Worm (Caenorhabditis elegans): ENCODE data around the gene ins-34.
A peak's percentile ranks its signal among the peaks of the same experiment; 100 is the strongest.

ins-34 gene

DNA sequence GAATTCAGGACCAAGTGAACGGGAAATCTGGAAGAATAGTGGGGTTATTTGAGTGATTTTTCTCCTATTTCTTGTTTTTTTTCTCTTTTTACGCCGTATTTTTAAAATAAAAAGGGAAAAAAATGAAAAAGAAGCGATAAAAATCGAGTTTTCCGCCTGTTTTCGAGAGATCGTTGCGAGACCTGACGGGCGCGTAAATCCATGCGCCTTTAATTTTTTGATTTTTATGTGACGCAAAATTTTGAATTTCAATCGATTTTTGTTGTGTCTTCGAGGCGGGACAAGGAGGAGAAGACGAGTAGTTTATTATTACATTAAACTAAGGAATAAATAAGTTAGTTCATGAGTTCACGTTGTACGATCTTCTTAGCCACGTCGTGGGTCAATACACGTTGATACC lies 7.2 kb downstream of the ins-34 start:
- TF ChIP-seq F49E8.2 (tag; optimal IDR thresholded peaks at IDR 0.05; ENCODE audit: borderline replicate concordance) (peak; percentile 49), dve-1 (tag; optimal IDR thresholded peaks at IDR 0.05; ENCODE audit: insufficient read depth) (no peak), aha-1 (tag) (no peak), snpc-1.2 (GFP tag; IDR thresholded peaks at IDR 0.05) (peak; percentile 26; the same call in 1 of the 2 replicates), nhr-41 (GFP tag; IDR thresholded peaks at IDR 0.05) (no peak), skn-1 (tag; optimal IDR thresholded peaks at IDR 0.05) (no peak), ztf-7 (tag; optimal IDR thresholded peaks at IDR 0.05) (no peak), rbr-2 (tag; optimal IDR thresholded peaks at IDR 0.05) (no peak), gei-8 (GFP tag; optimal IDR thresholded peaks at IDR 0.05) (no peak), Y48G9A.11 (GFP tag; IDR thresholded peaks at IDR 0.05) (0 out of 2 replicates have a peak, but pooled peaks have one; percentile 43), lin-38 (GFP tag; IDR thresholded peaks at IDR 0.05) (peak; percentile 37), dpl-1 (GFP tag; optimal IDR thresholded peaks at IDR 0.05) (no peak), lin-13 (GFP tag; optimal IDR thresholded peaks at IDR 0.05) (peak; percentile 4), ceh-82 (tag; optimal IDR thresholded peaks at IDR 0.05) (no peak)

DNA sequence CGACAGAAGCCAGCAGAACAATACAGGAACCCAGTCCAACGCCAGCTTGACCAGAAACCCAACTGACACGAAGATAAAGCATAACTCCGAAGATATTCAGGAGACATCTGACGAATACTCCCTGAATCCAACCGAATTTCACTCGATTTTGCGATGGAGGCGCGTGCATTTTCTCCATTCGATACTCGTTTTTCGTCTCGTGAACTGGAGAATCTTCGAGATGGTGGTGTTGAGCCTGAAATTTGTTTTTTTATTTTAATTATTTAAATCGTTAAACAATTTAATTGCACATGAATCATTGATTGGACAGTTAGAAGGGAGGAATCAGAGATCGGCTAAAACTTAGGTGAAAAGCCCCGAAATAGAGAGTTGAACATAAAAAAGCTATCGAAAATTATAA lies 8.0 kb downstream of the ins-34 start:
- peak; percentile 79; the same call in 1 of the 2 replicates for TF ChIP-seq snpc-1.2 (GFP tag; IDR thresholded peaks at IDR 0.05)
- TF ChIP-seq nhr-41 (GFP tag; IDR thresholded peaks at IDR 0.05) = no peak

DNA sequence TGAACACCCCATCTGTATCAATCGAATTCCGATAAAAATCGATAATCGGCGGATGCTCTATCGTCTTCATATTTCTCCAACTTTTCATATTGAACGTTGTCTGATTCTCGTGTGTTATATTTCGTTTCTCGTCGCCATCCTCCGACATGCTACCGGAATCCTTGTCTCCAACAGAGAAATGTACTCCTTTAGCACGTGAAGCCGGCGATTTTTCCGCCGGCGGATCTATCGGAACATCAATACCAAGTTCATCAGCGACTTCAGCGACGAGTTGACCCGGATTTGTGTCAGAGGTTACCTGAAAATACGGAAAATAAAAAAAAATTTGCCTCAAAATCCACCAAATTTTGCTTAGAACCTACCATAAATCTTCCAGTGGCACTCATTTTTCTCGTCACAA lies 8.7 kb downstream of the ins-34 start:
- TF ChIP-seq spr-1 (tag; optimal IDR thresholded peaks at IDR 0.05) (no peak), snpc-1.2 (GFP tag; IDR thresholded peaks at IDR 0.05) (peak; percentile 62; the same call in 1 of the 2 replicates), Y48G9A.11 (GFP tag; IDR thresholded peaks at IDR 0.05) (no peak), hmg-1.1 (GFP tag; IDR thresholded peaks at IDR 0.05) (no peak)

DNA sequence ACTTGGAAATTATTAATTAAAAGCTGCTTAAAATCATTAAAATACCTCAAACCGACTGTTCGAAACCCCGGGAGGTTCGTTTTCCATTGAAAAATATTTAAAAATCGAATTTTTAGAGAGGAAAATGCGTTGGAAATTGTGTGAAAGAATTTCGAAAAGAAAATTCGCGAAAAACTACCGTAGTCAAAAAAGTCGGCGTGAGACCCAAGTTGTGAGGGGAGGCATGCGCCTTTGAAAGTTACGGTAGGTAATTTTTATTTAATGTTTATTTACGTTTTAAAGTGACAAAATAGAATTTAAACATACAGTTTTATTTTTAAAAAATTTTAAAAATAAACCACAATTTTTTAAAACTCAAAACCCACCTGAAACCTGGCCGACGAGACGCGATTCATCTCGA lies 9.2 kb downstream of the ins-34 start:
- TF ChIP-seq hlh-11 (tag; optimal IDR thresholded peaks at IDR 0.05) = no peak
- TF ChIP-seq lsy-2 (tag; optimal IDR thresholded peaks at IDR 0.05) = peak in 1 of 2 experiments; percentile 57
- no peak for TF ChIP-seq ZK337.2 (GFP tag; IDR thresholded peaks at IDR 0.05)
- TF ChIP-seq lin-38 (GFP tag; IDR thresholded peaks at IDR 0.05) = peak; percentile 27; the same call in 1 of the 2 replicates
- TF ChIP-seq F49E8.2 (tag; optimal IDR thresholded peaks at IDR 0.05; ENCODE audit: borderline replicate concordance) = peak; percentile 51
- TF ChIP-seq snpc-1.2 (GFP tag; IDR thresholded peaks at IDR 0.05) = peak; percentile 96

DNA sequence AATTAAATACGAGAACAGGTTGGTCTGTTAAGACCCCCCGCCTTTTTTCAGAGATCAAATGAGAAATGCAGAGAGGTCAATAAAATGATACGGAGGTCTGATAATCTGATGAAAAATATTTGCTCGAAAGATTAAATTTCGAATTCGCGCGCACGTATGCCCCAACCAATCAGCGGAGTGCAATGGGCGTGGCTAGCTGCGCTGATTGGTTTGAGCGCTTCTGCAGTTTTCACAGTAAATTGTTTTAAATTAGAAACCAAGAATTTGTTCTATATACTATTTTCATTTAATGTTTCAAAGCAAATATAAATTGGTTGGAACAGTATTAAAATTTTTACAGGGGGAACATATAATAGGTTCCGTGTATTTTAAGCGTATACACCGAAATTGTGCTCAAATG lies 13.0 kb downstream of the ins-34 start:
- TF ChIP-seq nhr-48 (tag; optimal IDR thresholded peaks at IDR 0.05) (no peak), snpc-1.2 (GFP tag; IDR thresholded peaks at IDR 0.05) (no peak), F26F4.8 (GFP tag; conservative IDR thresholded peaks at IDR 0.05) (no peak), egl-43 (GFP tag; IDR thresholded peaks at IDR 0.05) (no peak), lim-7 (GFP tag; IDR thresholded peaks at IDR 0.05) (no peak), lin-15B (tag; optimal IDR thresholded peaks at IDR 0.05) (no peak), madf-9 (GFP tag; conservative IDR thresholded peaks at IDR 0.05) (no peak)

DNA sequence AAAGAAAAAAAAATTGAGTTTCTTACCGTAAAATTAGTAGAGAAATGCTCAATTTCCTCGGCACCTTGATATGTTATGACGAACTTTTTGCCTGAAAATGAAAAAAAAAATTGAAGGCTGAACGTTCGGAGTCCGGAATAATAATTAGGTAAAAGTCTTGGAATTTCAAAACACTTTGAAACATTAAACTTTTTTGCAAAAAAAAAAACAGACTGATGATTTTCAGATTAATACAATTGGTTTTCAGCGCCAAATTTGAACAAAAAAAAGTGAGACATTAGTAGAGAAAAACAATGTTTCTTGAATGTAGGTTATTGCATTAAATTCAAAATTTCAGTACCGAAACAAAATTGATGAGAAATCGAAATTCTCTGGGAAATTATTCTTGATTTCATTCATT lies 17.6 kb downstream of the ins-34 start, which contains the start of gene nkcc-1:
Gene nkcc-1 (minus strand): TSS at position 101 of the 400 bp plus-strand sequence.
- no peak for TF ChIP-seq ces-1 (GFP tag; optimal IDR thresholded peaks at IDR 0.05)
- no peak for TF ChIP-seq nhr-10 (tag; optimal IDR thresholded peaks at IDR 0.05)
- no peak for TF ChIP-seq zip-11 (GFP tag; IDR thresholded peaks at IDR 0.05)
- no peak for TF ChIP-seq snpc-4 (tag; optimal IDR thresholded peaks at IDR 0.05)
- no peak for TF ChIP-seq F26F4.8 (GFP tag; conservative IDR thresholded peaks at IDR 0.05)
- TF ChIP-seq daf-12 (tag; optimal IDR thresholded peaks at IDR 0.05) = no peak
- TF ChIP-seq gei-8 (GFP tag; optimal IDR thresholded peaks at IDR 0.05) = no peak
- no peak for TF ChIP-seq mep-1 (tag; optimal IDR thresholded peaks at IDR 0.05)
- no peak for TF ChIP-seq arid-1 (GFP tag; conservative IDR thresholded peaks at IDR 0.05)
- no peak for TF ChIP-seq unc-62 (GFP tag; optimal IDR thresholded peaks at IDR 0.05 in 1 of 2)
- TF ChIP-seq unc-62 (tag; optimal IDR thresholded peaks at IDR 0.05) = no peak
- no peak for TF ChIP-seq Y105C5A.15 (GFP tag; IDR thresholded peaks at IDR 0.05)
- no peak for TF ChIP-seq ceh-20 (GFP tag; IDR thresholded peaks at IDR 0.05)
- no peak for TF ChIP-seq aly-2 (tag; optimal IDR thresholded peaks at IDR 0.05)
- no peak for TF ChIP-seq saeg-2 (GFP tag; IDR thresholded peaks at IDR 0.05)
- no peak for TF ChIP-seq snpc-1.2 (GFP tag; IDR thresholded peaks at IDR 0.05)
